Fruit fly (Drosophila melanogaster) whole organism, pupa: ENCODE data around the gene CG15822.

ENCODE experiments used
- CG10348 ChIP-seq: fragments of 200-800 bp; sonication (Bioruptor generic); IDR thresholded peaks from 2 replicates; pipeline ENCODE4 v1.3.6; 2022; ENCODE audit warnings: missing biosample characterization, missing genetic modification characterization
- CG12605 ChIP-seq: fragments of 200-800 bp; sonication (Bioruptor generic); IDR thresholded peaks from 2 replicates; pipeline ENCODE4 v1.3.6; 2022; ENCODE audit warnings: missing biosample characterization, missing genetic modification characterization
- CG13204 ChIP-seq: fragments of 200-800 bp; sonication (Bioruptor generic); optimal IDR thresholded peaks from 2 replicates; lab custom pipeline; 2018; ENCODE audit warnings: missing biosample characterization, mild to moderate bottlenecking, missing genetic modification characterization, moderate library complexity
- CG14655 ChIP-seq: fragments of 200-800 bp; sonication (Bioruptor generic); optimal IDR thresholded peaks from 3 replicates; lab custom pipeline; 2017; ENCODE audit warnings: mild to moderate bottlenecking, missing biosample characterization, missing genetic modification reagents, missing genetic modification characterization
- CG15710 ChIP-seq: fragments of 200-800 bp; sonication (Bioruptor generic); optimal IDR thresholded peaks from 2 replicates; lab custom pipeline; 2018; ENCODE audit warnings: missing biosample characterization, mild to moderate bottlenecking, missing genetic modification characterization, moderate library complexity
- CG17806 ChIP-seq: fragments of 200-800 bp; sonication (Bioruptor generic); optimal IDR thresholded peaks from 2 replicates; lab custom pipeline; 2018; ENCODE audit warnings: missing biosample characterization, mild to moderate bottlenecking, missing genetic modification characterization, moderate library complexity
- CG32121 ChIP-seq: fragments of 200-800 bp; sonication (Bioruptor generic); IDR thresholded peaks from 2 replicates; pipeline ENCODE4 v1.3.6; 2022; ENCODE audit warnings: missing biosample characterization, missing genetic modification characterization
- CG34367 ChIP-seq: fragments of 200-800 bp; sonication (Bioruptor generic); optimal IDR thresholded peaks from 2 replicates; lab custom pipeline; 2018; ENCODE audit warnings: missing biosample characterization, mild to moderate bottlenecking, missing genetic modification characterization
- CG4496 ChIP-seq: fragments of 200-800 bp; sonication (Bioruptor generic); IDR thresholded peaks from 3 replicates; pipeline ENCODE4 v1.3.6; 2022; ENCODE audit warnings: missing biosample characterization, missing genetic modification characterization
- CG8159 ChIP-seq: fragments of 200-800 bp; sonication (Bioruptor generic); optimal IDR thresholded peaks from 3 replicates; lab custom pipeline; 2018; ENCODE audit warnings: missing biosample characterization, mild to moderate bottlenecking, missing genetic modification characterization, moderate library complexity
- CG8301 ChIP-seq: fragments of 200-800 bp; sonication (Bioruptor generic); optimal IDR thresholded peaks from 2 replicates; lab custom pipeline; 2018; ENCODE audit warnings: missing biosample characterization, mild to moderate bottlenecking, missing genetic modification characterization
- CG9948 ChIP-seq: fragments of 200-800 bp; sonication (Bioruptor generic); optimal IDR thresholded peaks from 2 replicates; lab custom pipeline; 2018; ENCODE audit warnings: missing biosample characterization, mild to moderate bottlenecking, missing genetic modification characterization, moderate library complexity
- D1 ChIP-seq: fragments of 200-800 bp; sonication (Bioruptor generic); optimal IDR thresholded peaks from 2 replicates; lab custom pipeline; 2018; ENCODE audit warnings: missing biosample characterization, mild to moderate bottlenecking, missing genetic modification characterization, moderate library complexity
- EcR ChIP-seq: fragments of 200-800 bp; sonication (Bioruptor generic); optimal IDR thresholded peaks from 3 replicates; lab custom pipeline; 2019; ENCODE audit warnings: missing biosample characterization, missing genetic modification characterization, mild to moderate bottlenecking, moderate library complexity, missing genetic modification reagents
- Ets98B ChIP-seq: fragments of 200-800 bp; sonication (Bioruptor generic); IDR thresholded peaks from 2 replicates; pipeline ENCODE4 v1.3.6; 2022; ENCODE audit warnings: missing biosample characterization, missing genetic modification characterization
- Pif1A ChIP-seq: fragments of 200-800 bp; sonication (Bioruptor generic); optimal IDR thresholded peaks from 3 replicates; lab custom pipeline; 2016; ENCODE audit warnings: missing biosample characterization, missing genetic modification characterization
- Pif1B ChIP-seq: fragments of 200-800 bp; sonication (Bioruptor generic); optimal IDR thresholded peaks from 3 replicates; lab custom pipeline; 2016; ENCODE audit warnings: missing biosample characterization, missing genetic modification characterization
- Snoo ChIP-seq: fragments of 200-800 bp; sonication (Bioruptor generic); optimal IDR thresholded peaks from 3 replicates; lab custom pipeline; 2017; ENCODE audit warnings: missing biosample characterization, mild to moderate bottlenecking, missing genetic modification characterization, inconsistent platforms
- fd96Ca ChIP-seq: fragments of 200-800 bp; sonication (Bioruptor generic); IDR thresholded peaks from 3 replicates; pipeline ENCODE4 v1.3.6; 2022; ENCODE audit warnings: missing biosample characterization, missing genetic modification characterization
- gl ChIP-seq: fragments of 200-800 bp; sonication (Bioruptor generic); optimal IDR thresholded peaks from 2 replicates; lab custom pipeline; 2018; ENCODE audit warnings: missing biosample characterization, mild to moderate bottlenecking, missing genetic modification characterization
- rn ChIP-seq: fragments of 200-800 bp; sonication (Bioruptor generic); IDR thresholded peaks from 2 replicates; pipeline ENCODE4 v1.3.6; 2022; ENCODE audit warnings: missing biosample characterization, missing genetic modification characterization

The CG15822 gene

DNA sequence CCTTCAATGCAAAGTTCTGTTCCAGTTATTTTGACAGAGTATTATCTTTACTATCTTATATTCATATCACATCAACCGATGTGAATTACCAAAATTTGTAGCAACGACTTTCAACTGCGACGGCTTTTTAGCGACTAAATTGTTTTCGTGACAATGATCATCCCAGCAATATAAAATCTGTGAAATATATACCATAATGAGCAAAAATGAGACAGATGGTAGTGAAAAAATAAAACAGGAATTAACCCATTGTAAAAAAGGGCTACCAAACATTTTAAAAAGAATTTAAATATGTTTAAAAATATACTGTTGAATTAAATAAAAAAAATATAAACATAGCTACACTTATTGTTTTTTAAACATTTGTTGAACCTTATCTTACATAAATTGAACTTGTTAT is 10.6 kb upstream of the CG15822 start, which contains the start of gene CG15820:
CG15820 (minus strand) TSS at position 101 of the 400 bp plus-strand sequence.
- TF ChIP-seq CG34367 (tag; lab: Kevin White, UChicago), result no peak
- TF ChIP-seq CG32121, result no peak
- TF ChIP-seq EcR (GFP tag; lab: Kevin White, UChicago), result no peak
- TF ChIP-seq Pif1B (GFP tag; lab: Kevin White, UChicago), result no peak
- TF ChIP-seq CG9948 (tag; lab: Kevin White, UChicago), result no peak
- TF ChIP-seq Snoo (tag; lab: Kevin White, UChicago), result no peak
- TF ChIP-seq CG15710 (tag; lab: Kevin White, UChicago), result no peak
- no peak for TF ChIP-seq CG12605
- no peak for TF ChIP-seq gl
- TF ChIP-seq CG8301 (tag; lab: Kevin White, UChicago), result no peak
- no peak for TF ChIP-seq CG8159 (tag; lab: Kevin White, UChicago)
- no peak for TF ChIP-seq D1 (tag; lab: Kevin White, UChicago)
- no peak for TF ChIP-seq fd96Ca (GFP tag; lab: Robert Waterston, UW)
- no peak for TF ChIP-seq CG4496
- no peak for TF ChIP-seq CG17806 (tag; lab: Kevin White, UChicago)
- no peak for TF ChIP-seq Pif1A (GFP tag; lab: Kevin White, UChicago)
- TF ChIP-seq CG10348 (GFP tag; lab: Robert Waterston, UW), result no peak
- TF ChIP-seq CG14655, result no peak
- no peak for TF ChIP-seq Ets98B (GFP tag; lab: Robert Waterston, UW)
- no peak for TF ChIP-seq CG13204 (GFP tag; lab: Kevin White, UChicago)
- TF ChIP-seq, all 21 proteins: peak for 0

DNA sequence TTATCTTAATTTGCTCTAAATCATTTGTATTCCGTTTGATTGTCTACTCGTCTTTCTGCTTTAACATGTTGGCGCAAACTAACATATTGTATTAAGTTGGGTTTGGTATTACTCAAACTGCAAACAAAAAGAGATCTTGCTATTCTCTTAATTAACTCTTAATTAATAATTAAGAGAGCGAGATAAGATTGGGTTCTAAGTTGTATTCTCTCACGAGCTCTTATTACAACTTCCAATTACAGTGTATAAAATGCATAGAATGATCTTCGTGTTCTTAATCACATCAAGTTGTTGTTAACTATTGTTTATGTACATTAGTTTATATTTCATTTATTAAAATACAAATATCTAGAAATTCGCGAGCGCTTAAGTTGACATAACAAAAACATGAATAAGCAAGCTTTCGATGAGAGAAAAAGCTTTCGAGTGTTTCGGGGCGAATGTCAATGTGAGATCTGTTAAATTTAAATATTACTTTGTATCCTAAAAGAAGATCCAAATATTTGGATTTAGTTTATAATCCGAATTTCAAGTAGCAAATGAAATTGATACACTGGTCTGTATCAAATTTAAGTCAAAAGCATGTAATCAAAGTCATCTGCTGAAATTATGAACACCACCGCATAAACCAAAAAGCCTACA is 7.3 kb upstream of the CG15822 start, which contains the start of gene CG5704:
CG5704 (minus strand) TSS at position 87 of the 642 bp plus-strand sequence.
- TF ChIP-seq CG15710 (tag; lab: Kevin White, UChicago) (no peak), D1 (tag; lab: Kevin White, UChicago) (no peak), CG12605 (no peak)

DNA sequence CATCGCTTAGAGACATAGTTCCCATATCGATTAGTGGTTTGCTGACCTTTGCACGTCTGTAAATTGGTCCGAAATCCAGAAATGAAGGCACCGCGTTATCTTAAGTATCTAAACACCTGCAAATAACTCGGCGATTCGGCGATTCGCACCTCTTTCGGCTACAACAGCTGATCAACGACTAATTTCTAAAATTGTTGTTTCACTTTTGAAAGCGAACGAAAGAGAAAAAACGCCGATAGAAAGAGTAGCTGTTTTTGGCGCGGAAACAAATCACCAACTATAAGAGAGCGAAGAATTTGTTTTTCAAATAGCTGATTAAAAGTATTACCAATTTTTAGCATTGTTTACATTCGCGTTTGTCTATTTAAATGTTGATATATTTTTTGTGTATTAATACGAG is 5.3 kb upstream of the CG15822 start, which contains the start of gene CG15879:
CG15879 (minus strand) TSS at position 155 of the 400 bp plus-strand sequence.
- TF ChIP-seq CG13204 (GFP tag; lab: Kevin White, UChicago) (no peak), gl (no peak), rn (GFP tag; lab: Robert Waterston, UW) (no peak), fd96Ca (GFP tag; lab: Robert Waterston, UW) (no peak), Ets98B (GFP tag; lab: Robert Waterston, UW) (no peak), EcR (GFP tag; lab: Kevin White, UChicago) (no peak), D1 (tag; lab: Kevin White, UChicago) (no peak), CG14655 (no peak), CG32121 (no peak), Pif1A (GFP tag; lab: Kevin White, UChicago) (no peak), CG8301 (tag; lab: Kevin White, UChicago) (no peak), CG17806 (tag; lab: Kevin White, UChicago) (no peak), CG4496 (no peak), CG34367 (tag; lab: Kevin White, UChicago) (no peak), CG8159 (tag; lab: Kevin White, UChicago) (no peak)
- TF ChIP-seq, all 21 proteins: peak for 0

- TF ChIP-seq CG32121, result no peak
- no peak for TF ChIP-seq CG13204 (GFP tag; lab: Kevin White, UChicago)
- no peak for TF ChIP-seq EcR (GFP tag; lab: Kevin White, UChicago)
- TF ChIP-seq CG15710 (tag; lab: Kevin White, UChicago), result no peak
- no peak for TF ChIP-seq Pif1B (GFP tag; lab: Kevin White, UChicago)
- no peak for TF ChIP-seq CG4496
- TF ChIP-seq rn (GFP tag; lab: Robert Waterston, UW), result no peak
- TF ChIP-seq CG10348 (GFP tag; lab: Robert Waterston, UW), result no peak
- TF ChIP-seq CG8301 (tag; lab: Kevin White, UChicago), result no peak
- no peak for TF ChIP-seq Ets98B (GFP tag; lab: Robert Waterston, UW)
- TF ChIP-seq CG12605, result no peak
- no peak for TF ChIP-seq CG8159 (tag; lab: Kevin White, UChicago)
- TF ChIP-seq Snoo (tag; lab: Kevin White, UChicago), result no peak
- no peak for TF ChIP-seq CG14655
- TF ChIP-seq Pif1A (GFP tag; lab: Kevin White, UChicago), result no peak
- no peak for TF ChIP-seq gl
- TF ChIP-seq CG9948 (tag; lab: Kevin White, UChicago), result no peak
These were observed 3.1 kb upstream of the CG15822 start for dm6 chr3L:2166776-2167175.

DNA sequence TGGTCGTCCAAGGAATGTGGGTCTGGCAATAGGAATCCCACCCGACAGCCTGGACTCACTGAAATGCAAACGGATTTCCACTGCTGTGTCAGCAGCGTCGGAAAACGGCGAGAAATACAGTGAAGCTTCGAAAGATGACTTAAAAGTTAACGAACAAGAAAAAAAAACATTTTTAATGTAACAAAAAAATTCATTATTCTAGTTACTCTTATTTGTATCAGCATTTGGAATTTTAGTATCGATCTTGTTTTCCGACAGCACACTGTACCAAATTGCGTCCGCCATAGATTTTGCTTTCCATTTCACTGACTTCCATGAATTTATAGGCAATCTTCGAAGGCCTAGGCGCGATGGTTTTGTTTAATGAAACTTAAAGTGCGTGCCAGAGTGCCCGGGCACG is 1.1 kb upstream of the CG15822 start:
- peak; percentile 5 for TF ChIP-seq CG8301 (tag; lab: Kevin White, UChicago)
- TF ChIP-seq CG4496, result 0 out of 3 replicates have a peak, but pooled peaks have one; percentile 52
- peak; percentile 35 for TF ChIP-seq CG14655
- TF ChIP-seq Ets98B (GFP tag; lab: Robert Waterston, UW), result 0 out of 2 replicates have a peak, but pooled peaks have one; percentile 38
- peak; percentile 54; the same call in 1 of the 2 replicates for TF ChIP-seq CG12605
- peak; percentile 47; the same call in 1 of the 3 replicates for TF ChIP-seq fd96Ca (GFP tag; lab: Robert Waterston, UW)
- no peak for TF ChIP-seq CG17806 (tag; lab: Kevin White, UChicago)
- TF ChIP-seq CG8159 (tag; lab: Kevin White, UChicago), result peak; percentile 9
- TF ChIP-seq D1 (tag; lab: Kevin White, UChicago), result no peak
